Fruit fly (Drosophila melanogaster) whole organism, embryonic: ENCODE measurements around the gene CG4972.

ENCODE experiments used
- Adf1 ChIP-seq: fragments of 200-800 bp; sonication (Bioruptor generic); IDR thresholded peaks from 2 replicates; pipeline ENCODE4 v1.3.6; 2022; ENCODE audit warnings: missing biosample characterization, missing genetic modification characterization
- Antp ChIP-seq: fragments of 200-800 bp; sonication (Bioruptor generic); optimal IDR thresholded peaks from 3 replicates; lab custom pipeline; 2016; ENCODE audit warnings: missing biosample characterization, missing genetic modification characterization
- Blimp-1 ChIP-seq: fragments of 200-800 bp; sonication (Bioruptor generic); optimal IDR thresholded peaks from 3 replicates; lab custom pipeline; 2018; ENCODE audit warnings: missing biosample characterization, missing genetic modification characterization, mild to moderate bottlenecking, moderate library complexity, missing genetic modification reagents
- CG10959 ChIP-seq: fragments of 200-800 bp; sonication (Bioruptor generic); IDR thresholded peaks from 2 replicates; pipeline ENCODE4 v1.3.6; 2022; ENCODE audit warnings: missing biosample characterization, missing genetic modification characterization
- CG12104 ChIP-seq: fragments of 200-800 bp; sonication (Bioruptor generic); optimal IDR thresholded peaks from 3 replicates; lab custom pipeline; 2016; ENCODE audit warnings: missing biosample characterization, missing genetic modification characterization
- CG1233 ChIP-seq: fragments of 200-800 bp; sonication (Bioruptor generic); optimal IDR thresholded peaks from 4 replicates; lab custom pipeline; 2018; ENCODE audit warnings: missing biosample characterization, mild to moderate bottlenecking, missing genetic modification characterization
- CG12659 ChIP-seq: fragments of 200-800 bp; sonication (Bioruptor generic); optimal IDR thresholded peaks from 3 replicates; lab custom pipeline; 2017; ENCODE audit warnings: mild to moderate bottlenecking, missing biosample characterization, missing genetic modification reagents, missing genetic modification characterization
- CG12942 ChIP-seq: fragments of 200-800 bp; sonication (Bioruptor generic); optimal IDR thresholded peaks from 3 replicates; lab custom pipeline; 2016; ENCODE audit warnings: missing biosample characterization, missing genetic modification characterization
- CG15479 ChIP-seq: fragments of 200-800 bp; sonication (Bioruptor generic); optimal IDR thresholded peaks from 3 replicates; lab custom pipeline; 2019; ENCODE audit warnings: missing biosample characterization, mild to moderate bottlenecking, missing genetic modification characterization, moderate library complexity
- CG16779 ChIP-seq: fragments of 200-800 bp; sonication (Bioruptor generic); IDR thresholded peaks from 2 replicates; pipeline ENCODE4 v1.3.6; 2022; ENCODE audit warnings: missing biosample characterization, missing genetic modification characterization
- CG17829 ChIP-seq: fragments of 200-800 bp; optimal IDR thresholded peaks from 2 replicates; lab custom pipeline; 2019; ENCODE audit warnings: missing biosample characterization, mild to moderate bottlenecking, missing genetic modification characterization, moderate library complexity
- CG18619 ChIP-seq: fragments of 200-800 bp; sonication (Bioruptor generic); optimal IDR thresholded peaks from 3 replicates; lab custom pipeline; 2017; ENCODE audit warnings: missing biosample characterization, mild to moderate bottlenecking, missing genetic modification characterization
- CG18764 ChIP-seq: fragments of 200-800 bp; sonication (Bioruptor generic); optimal IDR thresholded peaks from 3 replicates; lab custom pipeline; 2016; ENCODE audit warnings: missing biosample characterization, missing genetic modification characterization
- CG2712 ChIP-seq: fragments of 200-800 bp; optimal IDR thresholded peaks from 3 replicates; lab custom pipeline; 2019; ENCODE audit warnings: missing biosample characterization, mild to moderate bottlenecking, missing genetic modification characterization, moderate library complexity
- CG33557 ChIP-seq: fragments of 200-800 bp; sonication (Bioruptor generic); optimal IDR thresholded peaks from 2 replicates; lab custom pipeline; 2019; ENCODE audit warnings: missing biosample characterization, mild to moderate bottlenecking, missing genetic modification characterization, moderate library complexity
- CG6683 ChIP-seq: fragments of 200-800 bp; sonication (Bioruptor generic); optimal IDR thresholded peaks from 2 replicates; lab custom pipeline; 2017; ENCODE audit warnings: missing biosample characterization, mild to moderate bottlenecking, missing genetic modification characterization, missing genetic modification reagents
- CG6689 ChIP-seq: fragments of 200-800 bp; sonication (Bioruptor generic); IDR thresholded peaks from 2 replicates; pipeline ENCODE4 v1.3.6; 2022; ENCODE audit warnings: missing biosample characterization, missing genetic modification characterization
- CG7928 ChIP-seq: fragments of 200-800 bp; sonication (Bioruptor generic); optimal IDR thresholded peaks from 2 replicates; lab custom pipeline; 2017; ENCODE audit warnings: missing biosample characterization, mild to moderate bottlenecking, missing genetic modification characterization
- CG8281 ChIP-seq: fragments of 200-800 bp; sonication (Bioruptor generic); optimal IDR thresholded peaks from 2 replicates; lab custom pipeline; 2018; ENCODE audit warnings: missing biosample characterization, mild to moderate bottlenecking, missing genetic modification characterization, moderate library complexity
- D19A ChIP-seq: fragments of 200-800 bp; optimal IDR thresholded peaks from 3 replicates; lab custom pipeline; 2019; ENCODE audit warnings: missing biosample characterization, mild to moderate bottlenecking, missing genetic modification characterization, moderate library complexity
- Dref ChIP-seq: fragments of 200-800 bp; sonication (Bioruptor generic); IDR thresholded peaks from 2 replicates; pipeline ENCODE4 v1.3.6; 2022; ENCODE audit warnings: missing biosample characterization, missing genetic modification characterization
- Fer1 ChIP-seq: fragments of 200-800 bp; sonication (Bioruptor generic); optimal IDR thresholded peaks from 2 replicates; lab custom pipeline; 2017; ENCODE audit warnings: missing biosample characterization, mild to moderate bottlenecking, missing genetic modification characterization
- MESR4 ChIP-seq: fragments of 200-800 bp; sonication (Bioruptor generic); optimal IDR thresholded peaks from 2 replicates; lab custom pipeline; 2018; ENCODE audit warnings: missing biosample characterization, mild to moderate bottlenecking, missing genetic modification characterization, moderate library complexity
- Myb ChIP-seq: fragments of 200-800 bp; sonication (Bioruptor generic); optimal IDR thresholded peaks from 2 replicates; lab custom pipeline; 2016; ENCODE audit warnings: missing biosample characterization, missing genetic modification characterization
- NfI ChIP-seq: fragments of 200-800 bp; sonication (Bioruptor generic); optimal IDR thresholded peaks from 3 replicates; lab custom pipeline; 2018; ENCODE audit warnings: missing biosample characterization, mild to moderate bottlenecking, missing genetic modification characterization, moderate library complexity
- Oli ChIP-seq: fragments of 200-800 bp; sonication (Bioruptor generic); optimal IDR thresholded peaks from 2 replicates; lab custom pipeline; 2018; ENCODE audit warnings: missing biosample characterization, mild to moderate bottlenecking, missing genetic modification characterization, moderate library complexity
- Spps ChIP-seq: fragments of 200-800 bp; sonication (Bioruptor generic); optimal IDR thresholded peaks from 2 replicates; lab custom pipeline; 2018; ENCODE audit warnings: missing biosample characterization, mild to moderate bottlenecking, missing genetic modification characterization
- Taf1 ChIP-seq: fragments of 200-800 bp; sonication (Bioruptor generic); IDR thresholded peaks from 2 replicates; pipeline ENCODE4 v1.3.6; 2022; ENCODE audit warnings: missing biosample characterization, missing genetic modification characterization
- ara ChIP-seq: fragments of 200-800 bp; sonication (Bioruptor generic); IDR thresholded peaks from 2 replicates; pipeline ENCODE4 v1.3.6; 2022; ENCODE audit warnings: missing biosample characterization, missing genetic modification characterization
- cas ChIP-seq: fragments of 200-800 bp; sonication (Bioruptor generic); IDR thresholded peaks from 2 replicates; pipeline ENCODE4 v1.3.6; 2022; ENCODE audit warnings: missing biosample characterization, missing genetic modification characterization
- cwo ChIP-seq: fragments of 200-800 bp; sonication (Bioruptor generic); optimal IDR thresholded peaks from 3 replicates; lab custom pipeline; 2017; ENCODE audit warnings: missing biosample characterization, missing genetic modification characterization, mild to moderate bottlenecking, moderate library complexity, missing genetic modification reagents
- dmrt11E ChIP-seq: fragments of 200-800 bp; sonication (Bioruptor generic); optimal IDR thresholded peaks from 3 replicates; lab custom pipeline; 2018; ENCODE audit warnings: missing biosample characterization, mild to moderate bottlenecking, missing genetic modification characterization, moderate library complexity
- en ChIP-seq: fragments of 200-800 bp; sonication (Bioruptor generic); optimal IDR thresholded peaks from 2 replicates; lab custom pipeline; 2016; ENCODE audit warnings: missing biosample characterization, missing genetic modification characterization
- ewg ChIP-seq: fragments of 200-800 bp; sonication (Bioruptor generic); optimal IDR thresholded peaks from 3 replicates; lab custom pipeline; 2017; ENCODE audit warnings: mild to moderate bottlenecking, missing biosample characterization, missing genetic modification reagents, missing genetic modification characterization
- fd102C ChIP-seq: fragments of 200-800 bp; sonication (Bioruptor generic); optimal IDR thresholded peaks from 2 replicates; lab custom pipeline; 2018; ENCODE audit warnings: missing biosample characterization, mild to moderate bottlenecking, missing genetic modification characterization, moderate library complexity
- fu2 ChIP-seq: fragments of 200-800 bp; sonication (Bioruptor generic); optimal IDR thresholded peaks from 2 replicates; lab custom pipeline; 2016; ENCODE audit warnings: missing biosample characterization, missing genetic modification characterization
- gsb ChIP-seq: fragments of 200-800 bp; sonication (Bioruptor generic); IDR thresholded peaks from 2 replicates; pipeline ENCODE4 v1.3.6; 2022; ENCODE audit warnings: missing biosample characterization, missing genetic modification characterization
- her ChIP-seq: fragments of 200-800 bp; sonication (Bioruptor generic); optimal IDR thresholded peaks from 2 replicates; lab custom pipeline; 2016; ENCODE audit warnings: missing biosample characterization, missing genetic modification characterization
- inv ChIP-seq: fragments of 200-800 bp; sonication (Bioruptor generic); IDR thresholded peaks from 2 replicates; pipeline ENCODE4 v1.3.6; 2022; ENCODE audit warnings: missing biosample characterization, missing genetic modification characterization; ENCODE audit not compliant: partially characterized antibody
- jumu ChIP-seq: fragments of 200-800 bp; sonication (Bioruptor generic); optimal IDR thresholded peaks from 3 replicates; lab custom pipeline; 2016; ENCODE audit warnings: missing biosample characterization, missing genetic modification characterization
- maf-S ChIP-seq: fragments of 200-800 bp; sonication (Bioruptor generic); optimal IDR thresholded peaks from 2 replicates; lab custom pipeline; 2016; ENCODE audit warnings: missing biosample characterization, missing genetic modification characterization
- nau ChIP-seq: fragments of 200-800 bp; sonication (Bioruptor generic); optimal IDR thresholded peaks from 3 replicates; lab custom pipeline; 2017; ENCODE audit warnings: missing biosample characterization, mild to moderate bottlenecking, missing genetic modification characterization, missing genetic modification reagents
- odd ChIP-seq: fragments of 200-800 bp; sonication (Bioruptor generic); optimal IDR thresholded peaks from 2 replicates; lab custom pipeline; 2017; ENCODE audit warnings: missing biosample characterization, mild to moderate bottlenecking, missing genetic modification characterization
- pb ChIP-seq: fragments of 200-800 bp; sonication (Bioruptor generic); optimal IDR thresholded peaks from 3 replicates; lab custom pipeline; 2016; ENCODE audit warnings: missing biosample characterization, missing genetic modification characterization
- pum ChIP-seq: fragments of 200-800 bp; sonication (Bioruptor generic); optimal IDR thresholded peaks from 2 replicates; lab custom pipeline; 2016; ENCODE audit warnings: missing biosample characterization, missing genetic modification characterization
- sc ChIP-seq, 3 experiments: fragments of >200 bp in 2 of 3; fragments of 200-800 bp in 1 of 3; sonication (Bioruptor generic) in 1 of 3; optimal IDR thresholded peaks; 2 replicates in 2 of 3; 3 replicates in 1 of 3; lab custom pipeline; 2017; ENCODE audit warnings: mild to moderate bottlenecking in 1 of 3, missing biosample characterization in 1 of 3, missing genetic modification characterization in 1 of 3, missing genetic modification reagents in 1 of 3
- scrt ChIP-seq: fragments of 200-800 bp; sonication (Bioruptor generic); optimal IDR thresholded peaks from 2 replicates; lab custom pipeline; 2018; ENCODE audit warnings: missing biosample characterization, mild to moderate bottlenecking, missing genetic modification characterization, moderate library complexity
- shn ChIP-seq: fragments of 200-800 bp; sonication (Bioruptor generic); optimal IDR thresholded peaks from 3 replicates; lab custom pipeline; 2016; ENCODE audit warnings: missing biosample characterization, missing genetic modification characterization
- unc-4 ChIP-seq: fragments of 200-800 bp; sonication (Bioruptor generic); IDR thresholded peaks from 2 replicates; pipeline ENCODE4 v1.3.6; 2022; ENCODE audit warnings: missing biosample characterization, missing genetic modification characterization; ENCODE audit not compliant: partially characterized antibody
- z ChIP-seq: fragments of 200-800 bp; sonication (Bioruptor generic); IDR thresholded peaks from 3 replicates; pipeline ENCODE4 v1.3.6; 2022; ENCODE audit warnings: missing biosample characterization, missing genetic modification characterization

CG4972 gene

DNA sequence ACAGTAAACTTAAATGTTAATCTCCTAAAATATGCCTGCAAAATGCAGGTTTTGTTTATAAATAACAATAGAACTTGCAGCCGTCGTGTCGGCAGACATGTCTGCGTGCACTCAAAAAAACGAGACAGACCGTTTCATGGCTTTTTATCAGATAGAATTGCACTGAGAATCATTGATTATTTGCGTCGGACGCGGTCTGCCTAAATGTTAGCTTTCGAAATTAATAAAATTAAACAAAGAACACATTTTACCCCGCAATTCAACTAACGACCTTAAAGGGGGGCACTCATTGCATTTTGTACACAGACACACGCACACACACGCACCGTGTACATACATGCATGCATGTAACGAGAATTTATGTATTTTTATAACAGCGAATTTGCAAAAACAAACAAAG, 37.7 kb upstream of the CG4972 start (continued):
- TF ChIP-seq CG12659 (GFP tag; lab: Kevin White, UChicago) (no peak), ara (no peak), jumu (GFP tag; lab: Kevin White, UChicago) (no peak), en (GFP tag; lab: Kevin White, UChicago) (peak; percentile 1), CG33557 (GFP tag; lab: Kevin White, UChicago) (no peak), Oli (tag; lab: Kevin White, UChicago) (no peak), nau (no peak), Taf1 (GFP tag; lab: Robert Waterston, UW) (no peak), sc (optimal IDR thresholded peaks at IDR 0.05; lab: Kevin White, UChicago) (no peak), sc (GFP tag; optimal IDR thresholded peaks at IDR 0.05; lab: Kevin White, UChicago) (no peak), NfI (GFP tag; lab: Kevin White, UChicago) (no peak), odd (GFP tag; lab: Kevin White, UChicago) (no peak), maf-S (no peak), CG18619 (no peak), Antp (GFP tag; lab: Kevin White, UChicago) (peak; percentile 24), Fer1 (GFP tag; lab: Kevin White, UChicago) (no peak), pb (no peak), Myb (GFP tag; lab: Kevin White, UChicago) (no peak), gsb (GFP tag; lab: Robert Waterston, UW) (no peak), CG8281 (tag; lab: Kevin White, UChicago) (no peak), scrt (GFP tag; lab: Kevin White, UChicago) (no peak), CG6689 (GFP tag; lab: Robert Waterston, UW) (peak; percentile 19; the same call in 1 of the 2 replicates), fu2 (GFP tag; lab: Kevin White, UChicago) (no peak), fd102C (GFP tag; lab: Kevin White, UChicago) (no peak), cas (GFP tag; lab: Robert Waterston, UW) (no peak), CG17829 (no peak), CG2712 (tag; lab: Kevin White, UChicago) (no peak), CG12942 (GFP tag; lab: Kevin White, UChicago) (no peak), her (GFP tag; lab: Kevin White, UChicago) (no peak), pum (no peak), CG7928 (no peak), CG15479 (GFP tag; lab: Kevin White, UChicago) (no peak), inv (no peak), Adf1 (no peak), CG6683 (GFP tag; lab: Kevin White, UChicago) (no peak), CG10959 (GFP tag; lab: Robert Waterston, UW) (no peak), Spps (tag; lab: Kevin White, UChicago) (no peak), CG16779 (GFP tag; lab: Robert Waterston, UW) (no peak), Blimp-1 (no peak), CG18764 (GFP tag; lab: Kevin White, UChicago) (no peak), z (GFP tag; lab: Robert Waterston, UW) (no peak), unc-4 (no peak), CG12104 (no peak), D19A (no peak), MESR4 (GFP tag; lab: Kevin White, UChicago) (peak; percentile 24), ewg (GFP tag; lab: Kevin White, UChicago) (no peak), Dref (GFP tag; lab: Robert Waterston, UW) (no peak), shn (GFP tag; lab: Kevin White, UChicago) (peak; percentile 10), cwo (GFP tag; lab: Kevin White, UChicago) (no peak), dmrt11E (tag; lab: Kevin White, UChicago) (no peak), CG1233 (no peak)
